Worm (Caenorhabditis elegans) whole organism, L1 larva: ENCODE results near the gene aexr-2.

Experiments
- aly-2 ChIP-seq: fragments of 150-350 bp; optimal IDR thresholded peaks from 2 replicates; lab custom pipeline; 2014; ENCODE audit warnings: missing biosample characterization, missing genetic modification characterization
- ces-1 ChIP-seq: fragments of 150-350 bp; optimal IDR thresholded peaks from 2 replicates; lab custom pipeline; 2014; ENCODE audit warnings: missing biosample characterization, missing genetic modification reagents, missing genetic modification characterization
- lin-13 ChIP-seq: fragments of 150-350 bp; optimal IDR thresholded peaks from 2 replicates; lab custom pipeline; 2014; ENCODE audit warnings: missing biosample characterization, missing genetic modification reagents, missing genetic modification characterization
- lin-15B ChIP-seq: fragments of 150-350 bp; sonication (generic microtip); optimal IDR thresholded peaks from 3 replicates; lab custom pipeline; 2014; ENCODE audit warnings: missing biosample characterization, missing genetic modification characterization
- nhr-28 ChIP-seq: fragments of 150-350 bp; optimal IDR thresholded peaks from 2 replicates; lab custom pipeline; 2014; ENCODE audit warnings: missing biosample characterization, missing genetic modification characterization
- snpc-4 ChIP-seq: fragments of 150-350 bp; optimal IDR thresholded peaks from 2 replicates; lab custom pipeline; 2014; ENCODE audit warnings: missing biosample characterization, missing genetic modification characterization
- unc-62 ChIP-seq: fragments of 150-350 bp; optimal IDR thresholded peaks from 2 replicates; lab custom pipeline; 2014; ENCODE audit warnings: missing biosample characterization, missing genetic modification reagents, missing genetic modification characterization
- unc-86 ChIP-seq: sonication (generic microtip); optimal IDR thresholded peaks from 2 replicates; lab custom pipeline; 2016; ENCODE audit warnings: missing genetic modification characterization, missing compliant biosample characterization
- ztf-11 ChIP-seq, 2 experiments: sonication (generic microtip); optimal IDR thresholded peaks; 2 replicates each; lab custom pipeline; 2016 to 2017; ENCODE audit warnings: missing genetic modification characterization in 2 of 2, missing biosample characterization in 1 of 2, missing compliant biosample characterization in 1 of 2

ce11 chrX:6642798-6643197 lies 11.5 kb upstream of the aexr-2 start:
- TF ChIP-seq snpc-4 (tag; lab: Kevin White, UChicago) (no peak), unc-86 (tag; lab: Kevin White, UChicago) (no peak), ztf-11 (tag; optimal IDR thresholded peaks at IDR 0.05; lab: Kevin White, UChicago) (no peak), lin-13 (GFP tag; lab: Kevin White, UChicago) (peak; percentile 21), aly-2 (no peak), lin-15B (tag; lab: Kevin White, UChicago) (no peak), ces-1 (no peak), nhr-28 (tag; lab: Kevin White, UChicago) (no peak), unc-62 (GFP tag; lab: Kevin White, UChicago) (no peak)
